Worm (Caenorhabditis elegans) whole organism, early embryonic: ENCODE measurements around the gene lgc-39.

Experiments used
- B0310.2 ChIP-seq: sonication (generic microtip); optimal IDR thresholded peaks from 2 replicates; lab custom pipeline; 2016; ENCODE audit warnings: mild to moderate bottlenecking, missing genetic modification characterization, missing compliant biosample characterization
- F13C5.2 ChIP-seq: sonication (generic microtip); optimal IDR thresholded peaks from 2 replicates; lab custom pipeline; 2017; ENCODE audit warnings: mild to moderate bottlenecking, missing genetic modification characterization, inconsistent platforms, missing compliant biosample characterization
- aly-1 ChIP-seq: sonication (generic microtip); optimal IDR thresholded peaks from 2 replicates; lab custom pipeline; 2016; ENCODE audit warnings: missing genetic modification characterization, missing compliant biosample characterization
- ama-1 ChIP-seq: fragments of 150-350 bp; optimal IDR thresholded peaks from 2 replicates; lab custom pipeline; 2014
- ceh-13 ChIP-seq: fragments of 200-800 bp; sonication (Bioruptor generic); optimal IDR thresholded peaks from 2 replicates; lab custom pipeline; 2018; ENCODE audit warnings: mild to moderate bottlenecking, missing genetic modification characterization, missing compliant biosample characterization
- ceh-36 ChIP-seq: sonication (generic microtip); optimal IDR thresholded peaks from 2 replicates; lab custom pipeline; 2016; ENCODE audit warnings: missing genetic modification characterization, inconsistent platforms, missing compliant biosample characterization
- ets-7 ChIP-seq: sonication (generic microtip); optimal IDR thresholded peaks from 2 replicates; lab custom pipeline; 2016; ENCODE audit warnings: missing genotype, missing genetic modification characterization, missing compliant biosample characterization
- flt-1 ChIP-seq: fragments of 200-800 bp; sonication (Bioruptor generic); IDR thresholded peaks from 2 replicates; pipeline ENCODE4 v1.3.6; 2022; ENCODE audit warnings: missing genetic modification characterization, missing compliant biosample characterization
- hmbx-1 ChIP-seq: sonication (generic microtip); optimal IDR thresholded peaks from 2 replicates; lab custom pipeline; 2016; ENCODE audit warnings: mild to moderate bottlenecking, missing genetic modification characterization, missing compliant biosample characterization
- hmg-4 ChIP-seq: fragments of 200-800 bp; sonication (Bioruptor generic); optimal IDR thresholded peaks from 2 replicates; lab custom pipeline; 2018; ENCODE audit warnings: mild to moderate bottlenecking, missing genetic modification characterization, missing compliant biosample characterization
- hnd-1 ChIP-seq: sonication (generic microtip); optimal IDR thresholded peaks from 2 replicates; lab custom pipeline; 2016; ENCODE audit warnings: missing genetic modification characterization, missing compliant biosample characterization
- pes-1 ChIP-seq: fragments of 200-800 bp; sonication (Bioruptor generic); IDR thresholded peaks from 2 replicates; pipeline ENCODE4 v1.3.6; 2022; ENCODE audit warnings: missing genetic modification reagents, missing genetic modification characterization, missing compliant biosample characterization
- scrt-1 ChIP-seq: fragments of 200-800 bp; sonication (Bioruptor generic); IDR thresholded peaks from 2 replicates; pipeline ENCODE4 v1.3.6; 2022; ENCODE audit warnings: missing genetic modification characterization, missing compliant biosample characterization
- sea-1 ChIP-seq: fragments of 200-800 bp; sonication (Bioruptor generic); conservative IDR thresholded peaks from 2 replicates; pipeline ENCODE4 v1.3.6; 2022; ENCODE audit warnings: missing genetic modification characterization, missing compliant biosample characterization
- tbx-11 ChIP-seq: fragments of 200-800 bp; sonication (Bioruptor generic); IDR thresholded peaks from 2 replicates; pipeline ENCODE4 v1.3.6; 2022; ENCODE audit warnings: missing genetic modification characterization, missing compliant biosample characterization
- tbx-37 ChIP-seq: fragments of 200-800 bp; sonication (Bioruptor generic); conservative IDR thresholded peaks from 2 replicates; pipeline ENCODE4 v1.3.6; 2022; ENCODE audit warnings: missing genetic modification reagents, missing genetic modification characterization, missing compliant biosample characterization
- tra-4 ChIP-seq: sonication (generic microtip); optimal IDR thresholded peaks from 2 replicates; lab custom pipeline; 2017; ENCODE audit warnings: missing genetic modification characterization, missing compliant biosample characterization

The lgc-39 gene

ce11 chrV:7157089-7157488 lies 18.2 kb upstream of the lgc-39 start, which contains the start of gene ugt-39:
TSS of gene ugt-39 (plus strand) at chrV:7157142.
- TF ChIP-seq ceh-13 (GFP tag; lab: Kevin White, UChicago) (no peak), aly-1 (tag; lab: Kevin White, UChicago) (no peak), flt-1 (no peak), tra-4 (no peak), F13C5.2 (tag; lab: Kevin White, UChicago) (no peak), ets-7 (no peak), hmbx-1 (no peak), scrt-1 (GFP tag; lab: Robert Waterston, UW) (no peak), B0310.2 (tag; lab: Kevin White, UChicago) (no peak)

ce11 chrV:7159391-7159790 lies 15.9 kb upstream of the lgc-39 start, which contains the start of gene str-204:
TSS of gene str-204 (plus strand) at chrV:7159691.
- TF ChIP-seq tra-4 (no peak), pes-1 (GFP tag; lab: Robert Waterston, UW) (no peak), B0310.2 (tag; lab: Kevin White, UChicago) (no peak), scrt-1 (GFP tag; lab: Robert Waterston, UW) (no peak), sea-1 (no peak), hnd-1 (tag; lab: Kevin White, UChicago) (no peak), tbx-37 (GFP tag; lab: Robert Waterston, UW) (no peak), hmbx-1 (no peak), aly-1 (tag; lab: Kevin White, UChicago) (no peak), ets-7 (no peak)

ce11 chrV:7163477-7164114 lies 11.7 kb upstream of the lgc-39 start, which contains the start of gene ugt-41:
TSS of gene ugt-41 (minus strand) at chrV:7163595.
- TF ChIP-seq hnd-1 (tag; lab: Kevin White, UChicago) = no peak
- no peak for TF ChIP-seq B0310.2 (tag; lab: Kevin White, UChicago)
- TF ChIP-seq scrt-1 (GFP tag; lab: Robert Waterston, UW) = no peak
- TF ChIP-seq ama-1 (lab: Kevin White, UChicago) = no peak
- no peak for TF ChIP-seq ceh-36 (tag; lab: Kevin White, UChicago)

ce11 chrV:7164210-7164609 lies 11.1 kb upstream of the lgc-39 start, which contains the start of gene srh-83:
TSS of gene srh-83 (plus strand) at chrV:7164510.
- no peak for TF ChIP-seq aly-1 (tag; lab: Kevin White, UChicago)
- no peak for TF ChIP-seq sea-1
- no peak for TF ChIP-seq ceh-13 (GFP tag; lab: Kevin White, UChicago)
- no peak for TF ChIP-seq ets-7
- no peak for TF ChIP-seq flt-1
- no peak for TF ChIP-seq B0310.2 (tag; lab: Kevin White, UChicago)
- no peak for TF ChIP-seq tra-4
- no peak for TF ChIP-seq hmg-4 (GFP tag; lab: Kevin White, UChicago)
- no peak for TF ChIP-seq tbx-37 (GFP tag; lab: Robert Waterston, UW)

- TF ChIP-seq ceh-36 (tag; lab: Kevin White, UChicago) (no peak), B0310.2 (tag; lab: Kevin White, UChicago) (no peak), tbx-37 (GFP tag; lab: Robert Waterston, UW) (no peak), scrt-1 (GFP tag; lab: Robert Waterston, UW) (no peak), sea-1 (no peak), hmbx-1 (no peak), ets-7 (no peak), pes-1 (GFP tag; lab: Robert Waterston, UW) (no peak), hnd-1 (tag; lab: Kevin White, UChicago) (no peak), F13C5.2 (tag; lab: Kevin White, UChicago) (no peak), ceh-13 (GFP tag; lab: Kevin White, UChicago) (no peak), aly-1 (tag; lab: Kevin White, UChicago) (no peak)
These were observed 8.6 kb upstream of the lgc-39 start, which contains the start of gene ugt-36 for ce11 chrV:7166709-7167108. TSS of gene ugt-36 (plus strand) at chrV:7167009.

- TF ChIP-seq tbx-37 (GFP tag; lab: Robert Waterston, UW) (no peak), flt-1 (no peak)
These were observed 3.5 kb downstream of the lgc-39 start, which contains the start of gene cpsf-2 for ce11 chrV:7178843-7179242. TSS of gene cpsf-2 (plus strand) at chrV:7179172.

ce11 chrV:7184549-7184948 lies 9.2 kb downstream of the lgc-39 start, which contains the start of gene pitr-5:
TSS of gene pitr-5 (plus strand) at chrV:7184849.
- TF ChIP-seq F13C5.2 (tag; lab: Kevin White, UChicago) = no peak
- TF ChIP-seq ama-1 (lab: Kevin White, UChicago) = no peak
- TF ChIP-seq tbx-37 (GFP tag; lab: Robert Waterston, UW) = no peak
- no peak for TF ChIP-seq hnd-1 (tag; lab: Kevin White, UChicago)

- TF ChIP-seq F13C5.2 (tag; lab: Kevin White, UChicago) (no peak), sea-1 (no peak), B0310.2 (tag; lab: Kevin White, UChicago) (no peak), scrt-1 (GFP tag; lab: Robert Waterston, UW) (no peak)
These were observed 11.3 kb downstream of the lgc-39 start for ce11 chrV:7186599-7186998.

- TF ChIP-seq sea-1 (no peak), pes-1 (GFP tag; lab: Robert Waterston, UW) (no peak), hmbx-1 (no peak), aly-1 (tag; lab: Kevin White, UChicago) (no peak), ets-7 (no peak), F13C5.2 (tag; lab: Kevin White, UChicago) (no peak), B0310.2 (tag; lab: Kevin White, UChicago) (no peak), tbx-11 (GFP tag; lab: Robert Waterston, UW) (no peak), tra-4 (no peak), hnd-1 (tag; lab: Kevin White, UChicago) (no peak), ceh-36 (tag; lab: Kevin White, UChicago) (no peak), scrt-1 (GFP tag; lab: Robert Waterston, UW) (no peak), hmg-4 (GFP tag; lab: Kevin White, UChicago) (no peak), flt-1 (no peak), ceh-13 (GFP tag; lab: Kevin White, UChicago) (no peak), ama-1 (lab: Kevin White, UChicago) (no peak), tbx-37 (GFP tag; lab: Robert Waterston, UW) (no peak)
These were observed 12.0 kb downstream of the lgc-39 start for ce11 chrV:7187295-7187694.
